Worm (Caenorhabditis elegans) whole organism, late embryonic: Measurements from ENCODE around the gene cft-1.

Source experiments
- C08G9.2 ChIP-seq: sonication (generic microtip); optimal IDR thresholded peaks from 2 replicates; lab custom pipeline; 2016; ENCODE audit warnings: mild to moderate bottlenecking, missing genetic modification characterization, moderate library complexity, missing compliant biosample characterization
- C38D4.7 ChIP-seq: fragments of 200-800 bp; sonication (Bioruptor generic); optimal IDR thresholded peaks from 2 replicates; lab custom pipeline; 2018; ENCODE audit warnings: mild to moderate bottlenecking, missing genetic modification characterization, moderate library complexity, missing compliant biosample characterization
- F13H6.1 ChIP-seq: sonication (generic microtip); optimal IDR thresholded peaks from 2 replicates; lab custom pipeline; 2016; ENCODE audit warnings: missing genetic modification characterization, missing compliant biosample characterization
- K02D7.2 ChIP-seq: sonication (generic microtip); optimal IDR thresholded peaks from 2 replicates; lab custom pipeline; 2017; ENCODE audit warnings: mild to moderate bottlenecking, missing genetic modification characterization, missing compliant biosample characterization
- T23F11.4 ChIP-seq: fragments of 200-800 bp; sonication (Bioruptor generic); optimal IDR thresholded peaks from 2 replicates; lab custom pipeline; 2018; ENCODE audit warnings: mild to moderate bottlenecking, missing genetic modification characterization, missing compliant biosample characterization
- Y22D7AL.16 ChIP-seq: sonication (generic microtip); optimal IDR thresholded peaks from 2 replicates; lab custom pipeline; 2016; ENCODE audit warnings: missing genetic modification characterization, missing compliant biosample characterization
- ceh-14 ChIP-seq: sonication (generic microtip); optimal IDR thresholded peaks from 2 replicates; lab custom pipeline; 2016; ENCODE audit warnings: missing genotype, missing genetic modification characterization, missing compliant biosample characterization
- ceh-18 ChIP-seq: sonication (generic microtip); optimal IDR thresholded peaks from 2 replicates; lab custom pipeline; 2016; ENCODE audit warnings: missing genetic modification characterization, missing compliant biosample characterization
- ceh-19 ChIP-seq: fragments of 200-800 bp; sonication (Bioruptor generic); optimal IDR thresholded peaks from 2 replicates; lab custom pipeline; 2018; ENCODE audit warnings: mild to moderate bottlenecking, missing genetic modification characterization, missing compliant biosample characterization
- ceh-2 ChIP-seq: sonication (generic microtip); optimal IDR thresholded peaks from 2 replicates; lab custom pipeline; 2016; ENCODE audit warnings: missing genotype, missing genetic modification characterization, missing compliant biosample characterization
- ceh-24 ChIP-seq: sonication (generic microtip); optimal IDR thresholded peaks from 2 replicates; lab custom pipeline; 2016; ENCODE audit warnings: mild to moderate bottlenecking, missing genetic modification characterization, missing compliant biosample characterization
- ceh-34 ChIP-seq: sonication (generic microtip); optimal IDR thresholded peaks from 2 replicates; lab custom pipeline; 2016; ENCODE audit warnings: mild to moderate bottlenecking, missing genetic modification characterization, missing compliant biosample characterization
- ceh-48 ChIP-seq: sonication (generic microtip); optimal IDR thresholded peaks from 2 replicates; lab custom pipeline; 2016; ENCODE audit warnings: missing genetic modification characterization, inconsistent platforms, missing compliant biosample characterization
- ceh-6 ChIP-seq: fragments of 200-800 bp; sonication (Bioruptor generic); optimal IDR thresholded peaks from 2 replicates; lab custom pipeline; 2018; ENCODE audit warnings: mild to moderate bottlenecking, missing genetic modification characterization, missing compliant biosample characterization
- che-1 ChIP-seq: sonication (generic microtip); optimal IDR thresholded peaks from 2 replicates; lab custom pipeline; 2016; ENCODE audit warnings: mild to moderate bottlenecking, missing genetic modification characterization, missing compliant biosample characterization
- dmd-4 ChIP-seq: sonication (generic microtip); optimal IDR thresholded peaks from 2 replicates; lab custom pipeline; 2016; ENCODE audit warnings: borderline replicate concordance, missing genetic modification characterization, missing compliant biosample characterization
- elt-2 ChIP-seq: sonication (generic microtip); optimal IDR thresholded peaks from 2 replicates; lab custom pipeline; 2016; ENCODE audit warnings: missing genetic modification reagents, missing genetic modification characterization, missing compliant biosample characterization
- elt-4 ChIP-seq: sonication (generic microtip); optimal IDR thresholded peaks from 2 replicates; lab custom pipeline; 2016; ENCODE audit warnings: missing genetic modification characterization, missing compliant biosample characterization
- ets-4 ChIP-seq: sonication (generic microtip); optimal IDR thresholded peaks from 2 replicates; lab custom pipeline; 2016; ENCODE audit warnings: missing genetic modification characterization, missing compliant biosample characterization
- fax-1 ChIP-seq: sonication (generic microtip); optimal IDR thresholded peaks from 2 replicates; lab custom pipeline; 2016; ENCODE audit warnings: missing genotype, missing genetic modification characterization, missing compliant biosample characterization
- gmeb-2 ChIP-seq: sonication (generic microtip); optimal IDR thresholded peaks from 2 replicates; lab custom pipeline; 2016; ENCODE audit warnings: missing genetic modification characterization, inconsistent platforms, missing compliant biosample characterization
- hlh-13 ChIP-seq: fragments of 200-800 bp; sonication (Bioruptor generic); optimal IDR thresholded peaks from 2 replicates; lab custom pipeline; 2018; ENCODE audit warnings: mild to moderate bottlenecking, missing genetic modification characterization, missing compliant biosample characterization
- hlh-15 ChIP-seq: sonication (generic microtip); optimal IDR thresholded peaks from 2 replicates; lab custom pipeline; 2016; ENCODE audit warnings: missing genetic modification characterization, missing compliant biosample characterization
- hlh-30 ChIP-seq: sonication (generic microtip); optimal IDR thresholded peaks from 2 replicates; lab custom pipeline; 2017; ENCODE audit warnings: antibody characterized with exemption, missing genetic modification characterization, missing compliant biosample characterization; ENCODE audit not compliant: insufficient read depth
- lim-6 ChIP-seq: sonication (generic microtip); optimal IDR thresholded peaks from 2 replicates; lab custom pipeline; 2016; ENCODE audit warnings: missing genetic modification characterization, missing compliant biosample characterization
- lin-11 ChIP-seq: fragments of 200-800 bp; sonication (Bioruptor generic); optimal IDR thresholded peaks from 2 replicates; lab custom pipeline; 2018; ENCODE audit warnings: mild to moderate bottlenecking, missing genetic modification characterization, missing compliant biosample characterization
- mec-3 ChIP-seq: sonication (generic microtip); optimal IDR thresholded peaks from 2 replicates; lab custom pipeline; 2016; ENCODE audit warnings: borderline replicate concordance, missing genetic modification characterization, missing compliant biosample characterization
- nfya-1 ChIP-seq: sonication (generic microtip); optimal IDR thresholded peaks from 2 replicates; lab custom pipeline; 2017; ENCODE audit warnings: missing genetic modification characterization, mild to moderate bottlenecking, missing compliant biosample characterization, antibody characterized with exemption, moderate library complexity
- nhr-11 ChIP-seq: fragments of 150-350 bp; optimal IDR thresholded peaks from 2 replicates; lab custom pipeline; 2014; ENCODE audit warnings: missing biosample characterization, missing genetic modification characterization
- nhr-232 ChIP-seq: sonication (generic microtip); optimal IDR thresholded peaks from 2 replicates; lab custom pipeline; 2016; ENCODE audit warnings: missing genetic modification characterization, missing compliant biosample characterization
- npax-4 ChIP-seq: sonication (generic microtip); optimal IDR thresholded peaks from 2 replicates; lab custom pipeline; 2016; ENCODE audit warnings: missing genetic modification characterization, missing compliant biosample characterization
- pat-9 ChIP-seq: fragments of 200-800 bp; sonication (Bioruptor generic); optimal IDR thresholded peaks from 2 replicates; lab custom pipeline; 2018; ENCODE audit warnings: mild to moderate bottlenecking, missing genetic modification characterization, moderate library complexity, missing compliant biosample characterization
- pha-2 ChIP-seq: sonication (generic microtip); optimal IDR thresholded peaks from 2 replicates; lab custom pipeline; 2017; ENCODE audit warnings: mild to moderate bottlenecking, missing genetic modification characterization, missing compliant biosample characterization
- pros-1 ChIP-seq: fragments of 150-350 bp; optimal IDR thresholded peaks from 2 replicates; lab custom pipeline; 2014; ENCODE audit warnings: missing biosample characterization, missing genetic modification reagents, missing genetic modification characterization
- ref-2 ChIP-seq: sonication (generic microtip); optimal IDR thresholded peaks from 2 replicates; lab custom pipeline; 2016; ENCODE audit warnings: missing genetic modification characterization, missing compliant biosample characterization
- rnt-1 ChIP-seq: sonication (generic microtip); optimal IDR thresholded peaks from 2 replicates; lab custom pipeline; 2016; ENCODE audit warnings: missing genetic modification characterization, missing compliant biosample characterization
- sdc-2 ChIP-seq: sonication (generic microtip); optimal IDR thresholded peaks from 2 replicates; lab custom pipeline; 2016; ENCODE audit warnings: missing genotype, missing genetic modification characterization, missing compliant biosample characterization
- sox-2 ChIP-seq: fragments of 200-800 bp; sonication (Bioruptor generic); IDR thresholded peaks from 2 replicates; pipeline ENCODE4 v1.3.6; 2022; ENCODE audit warnings: missing genetic modification reagents, missing genetic modification characterization, missing compliant biosample characterization
- sox-4 ChIP-seq: sonication (generic microtip); optimal IDR thresholded peaks from 2 replicates; lab custom pipeline; 2017; ENCODE audit warnings: mild to moderate bottlenecking, missing genetic modification characterization, inconsistent platforms, missing compliant biosample characterization
- syd-9 ChIP-seq: sonication (generic microtip); optimal IDR thresholded peaks from 2 replicates; lab custom pipeline; 2016; ENCODE audit warnings: mild to moderate bottlenecking, missing genetic modification characterization, moderate library complexity, missing compliant biosample characterization
- tbx-2 ChIP-seq: sonication (generic microtip); optimal IDR thresholded peaks from 2 replicates; lab custom pipeline; 2016; ENCODE audit warnings: missing genetic modification characterization, missing compliant biosample characterization
- ttx-3 ChIP-seq: sonication (generic microtip); optimal IDR thresholded peaks from 2 replicates; lab custom pipeline; 2016; ENCODE audit warnings: missing genetic modification reagents, missing genetic modification characterization, missing compliant biosample characterization
- unc-3 ChIP-seq, 2 experiments: fragments of 200-800 bp in 1 of 2; sonication (Bioruptor generic) in 1 of 2; sonication (generic microtip) in 1 of 2; conservative IDR thresholded peaks in 1 of 2; optimal IDR thresholded peaks in 1 of 2; 2 replicates each; pipeline versions ENCODE4 v1.3.6 to Lab custom; 2016 to 2022; ENCODE audit warnings: missing compliant biosample characterization in 2 of 2, missing genetic modification characterization in 2 of 2, missing genetic modification reagents in 1 of 2
- unc-55 ChIP-seq: sonication (generic microtip); optimal IDR thresholded peaks from 2 replicates; lab custom pipeline; 2017; ENCODE audit warnings: missing biosample characterization, missing genetic modification reagents, missing genetic modification characterization
- unc-86 ChIP-seq: sonication (generic microtip); optimal IDR thresholded peaks from 2 replicates; lab custom pipeline; 2016; ENCODE audit warnings: missing genetic modification characterization, missing compliant biosample characterization
- zip-5 ChIP-seq: sonication (generic microtip); optimal IDR thresholded peaks from 2 replicates; lab custom pipeline; 2016; ENCODE audit warnings: missing genetic modification characterization, missing compliant biosample characterization

cft-1 gene

ce11 chrV:5504807-5505442, 33.7 kb upstream of the cft-1 start, which contains the start of the genes dnj-19 and nhr-47 (continued):
- TF ChIP-seq Y22D7AL.16 (tag; lab: Kevin White, UChicago) = peak; percentile 49
- TF ChIP-seq rnt-1 (tag; lab: Kevin White, UChicago) = peak; percentile 30
- TF ChIP-seq nfya-1 (tag; lab: Kevin White, UChicago) = peak; percentile 76
- TF ChIP-seq ceh-18 = peak; percentile 44
- TF ChIP-seq syd-9 = peak; percentile 12
- TF ChIP-seq mec-3 (tag; lab: Kevin White, UChicago) = no peak
- peak; percentile 26 for TF ChIP-seq ttx-3 (tag; lab: Kevin White, UChicago)
- peak; percentile 38 for TF ChIP-seq F13H6.1 (tag; lab: Kevin White, UChicago)
- TF ChIP-seq elt-4 (tag; lab: Kevin White, UChicago) = no peak
- peak; percentile 50 for TF ChIP-seq gmeb-2 (tag; lab: Kevin White, UChicago)
- TF ChIP-seq ceh-34 (tag; lab: Kevin White, UChicago) = peak; percentile 83
- peak; percentile 48 for TF ChIP-seq ref-2 (tag; lab: Kevin White, UChicago)
- peak; percentile 54; the same call in 1 of the 2 replicates for TF ChIP-seq unc-3 (GFP tag; conservative IDR thresholded peaks at IDR 0.05; lab: Robert Waterston, UW)
- no peak for TF ChIP-seq unc-3 (tag; optimal IDR thresholded peaks at IDR 0.05; lab: Kevin White, UChicago)
- no peak for TF ChIP-seq fax-1 (tag; lab: Kevin White, UChicago)
- TF ChIP-seq C38D4.7 = peak; percentile 46
- TF ChIP-seq ceh-48 (tag; lab: Kevin White, UChicago) = peak; percentile 88
- TF ChIP-seq ceh-14 (tag; lab: Kevin White, UChicago) = peak; percentile 80
- no peak for TF ChIP-seq K02D7.2 (tag; lab: Kevin White, UChicago)
- TF ChIP-seq ceh-19 (GFP tag; lab: Kevin White, UChicago) = peak; percentile 35
- no peak for TF ChIP-seq nhr-11 (tag; lab: Kevin White, UChicago)

ce11 chrV:5509134-5509533, 29.5 kb upstream of the cft-1 start:
- TF ChIP-seq rnt-1 (tag; lab: Kevin White, UChicago) (no peak), pros-1 (no peak), sox-4 (tag; lab: Kevin White, UChicago) (no peak), elt-2 (no peak), lim-6 (tag; lab: Kevin White, UChicago) (no peak), ceh-18 (no peak), gmeb-2 (tag; lab: Kevin White, UChicago) (no peak), nhr-11 (tag; lab: Kevin White, UChicago) (no peak), pha-2 (tag; lab: Kevin White, UChicago) (no peak), sdc-2 (tag; lab: Kevin White, UChicago) (no peak), pat-9 (tag; lab: Kevin White, UChicago) (no peak), ceh-2 (no peak), che-1 (no peak), T23F11.4 (no peak), tbx-2 (tag; lab: Kevin White, UChicago) (no peak), ets-4 (tag; lab: Kevin White, UChicago) (no peak), C08G9.2 (tag; lab: Kevin White, UChicago) (no peak), ceh-19 (GFP tag; lab: Kevin White, UChicago) (no peak), syd-9 (no peak), nhr-232 (no peak)

ce11 chrV:5509966-5510365, 28.6 kb upstream of the cft-1 start:
- TF ChIP-seq dmd-4 (tag; lab: Kevin White, UChicago) = no peak
- no peak for TF ChIP-seq npax-4 (tag; lab: Kevin White, UChicago)
- TF ChIP-seq sox-2 (GFP tag; lab: Robert Waterston, UW) = no peak
- TF ChIP-seq fax-1 (tag; lab: Kevin White, UChicago) = no peak
- TF ChIP-seq unc-55 (GFP tag; lab: Kevin White, UChicago) = no peak
- TF ChIP-seq T23F11.4 = no peak
- no peak for TF ChIP-seq che-1
- TF ChIP-seq sox-4 (tag; lab: Kevin White, UChicago) = no peak
- no peak for TF ChIP-seq zip-5 (tag; lab: Kevin White, UChicago)
- no peak for TF ChIP-seq lin-11
- TF ChIP-seq hlh-30 (tag; lab: Kevin White, UChicago) = no peak
- TF ChIP-seq ets-4 (tag; lab: Kevin White, UChicago) = no peak
- no peak for TF ChIP-seq hlh-13 (GFP tag; lab: Kevin White, UChicago)
- no peak for TF ChIP-seq F13H6.1 (tag; lab: Kevin White, UChicago)
- TF ChIP-seq ceh-6 (GFP tag; lab: Kevin White, UChicago) = no peak
- TF ChIP-seq unc-86 (tag; lab: Kevin White, UChicago) = no peak
- TF ChIP-seq elt-4 (tag; lab: Kevin White, UChicago) = no peak
- no peak for TF ChIP-seq ceh-24 (tag; lab: Kevin White, UChicago)
- TF ChIP-seq hlh-15 (tag; lab: Kevin White, UChicago) = no peak
- no peak for TF ChIP-seq Y22D7AL.16 (tag; lab: Kevin White, UChicago)
